Worm (Caenorhabditis elegans) whole organism, late embryonic: ENCODE results near the gene fli-1.

Experiments
- C38D4.7 ChIP-seq: fragments of 200-800 bp; sonication (Bioruptor generic); optimal IDR thresholded peaks from 2 replicates; lab custom pipeline; 2018; ENCODE audit warnings: mild to moderate bottlenecking, missing genetic modification characterization, moderate library complexity, missing compliant biosample characterization
- ceh-19 ChIP-seq: fragments of 200-800 bp; sonication (Bioruptor generic); optimal IDR thresholded peaks from 2 replicates; lab custom pipeline; 2018; ENCODE audit warnings: mild to moderate bottlenecking, missing genetic modification characterization, missing compliant biosample characterization
- ceh-22 ChIP-seq: sonication (generic microtip); optimal IDR thresholded peaks from 2 replicates; lab custom pipeline; 2017; ENCODE audit warnings: missing biosample characterization, missing genetic modification characterization
- ceh-48 ChIP-seq: sonication (generic microtip); optimal IDR thresholded peaks from 2 replicates; lab custom pipeline; 2016; ENCODE audit warnings: missing genetic modification characterization, inconsistent platforms, missing compliant biosample characterization
- eyg-1 ChIP-seq: sonication (generic microtip); optimal IDR thresholded peaks from 2 replicates; lab custom pipeline; 2016; ENCODE audit warnings: missing genotype, missing genetic modification characterization, missing compliant biosample characterization
- unc-86 ChIP-seq: sonication (generic microtip); optimal IDR thresholded peaks from 2 replicates; lab custom pipeline; 2016; ENCODE audit warnings: missing genetic modification characterization, missing compliant biosample characterization

DNA sequence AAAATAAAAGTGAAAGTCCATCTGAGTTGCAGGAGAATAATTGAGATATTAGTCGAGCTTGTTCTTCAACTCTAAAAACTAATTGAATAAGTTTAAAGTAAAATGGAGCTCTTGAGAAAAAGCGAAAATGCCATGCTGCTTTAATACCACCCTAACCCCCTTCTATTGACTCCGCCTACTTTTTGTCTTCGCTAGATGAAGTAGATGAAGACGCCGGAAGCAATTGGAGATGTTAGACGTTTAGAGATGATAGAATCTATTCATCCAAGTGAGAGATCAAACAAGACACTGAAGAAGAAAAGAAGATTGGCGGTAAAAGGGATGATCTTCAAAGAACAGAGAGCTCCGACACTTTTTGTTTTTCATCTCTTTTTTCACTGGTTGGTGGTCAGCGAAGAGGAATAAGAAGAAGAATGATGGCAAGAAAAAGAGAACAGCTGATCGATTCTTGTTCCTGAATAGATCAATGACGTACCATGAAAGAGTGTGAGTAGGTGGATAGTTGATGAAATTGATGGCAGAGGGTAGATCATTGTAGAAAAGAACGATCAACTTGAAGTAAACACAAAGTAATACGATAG lies 29.0 kb downstream of the fli-1 start:
- TF ChIP-seq unc-86 (tag; lab: Kevin White, UChicago) (no peak), ceh-19 (GFP tag; lab: Kevin White, UChicago) (no peak), ceh-48 (no peak), eyg-1 (tag; lab: Kevin White, UChicago) (no peak), ceh-22 (tag; lab: Kevin White, UChicago) (no peak), C38D4.7 (no peak)
